Fruit fly (Drosophila melanogaster) whole organism, embryonic: Measurements from ENCODE around the gene Blos4.
A peak's percentile ranks its signal among the peaks of the same experiment; 100 is the strongest.

Source experiments
- Antp ChIP-seq: fragments of 200-800 bp; sonication (Bioruptor generic); optimal IDR thresholded peaks from 3 replicates; lab custom pipeline; 2016; ENCODE audit warnings: missing biosample characterization, missing genetic modification characterization
- Bteb2 ChIP-seq: fragments of 200-800 bp; sonication (Bioruptor generic); optimal IDR thresholded peaks from 2 replicates; lab custom pipeline; 2016; ENCODE audit warnings: missing biosample characterization, missing genetic modification characterization
- CG10209 ChIP-seq: fragments of 200-800 bp; sonication (Bioruptor generic); optimal IDR thresholded peaks from 3 replicates; lab custom pipeline; 2017; ENCODE audit warnings: missing biosample characterization, mild to moderate bottlenecking, missing genetic modification characterization, missing genetic modification reagents
- CG12299 ChIP-seq: fragments of 200-800 bp; sonication (Bioruptor generic); optimal IDR thresholded peaks from 2 replicates; lab custom pipeline; 2018; ENCODE audit warnings: missing biosample characterization, mild to moderate bottlenecking, missing genetic modification characterization
- CG13624 ChIP-seq: fragments of 200-800 bp; sonication (Bioruptor generic); optimal IDR thresholded peaks from 2 replicates; lab custom pipeline; 2016; ENCODE audit warnings: missing biosample characterization, missing genetic modification characterization
- CG14050 ChIP-seq: fragments of 200-800 bp; sonication (Bioruptor generic); IDR thresholded peaks from 3 replicates; pipeline ENCODE4 v1.3.6; 2022; ENCODE audit warnings: missing biosample characterization, missing genetic modification characterization
- CG14860 ChIP-seq: fragments of 200-800 bp; sonication (Bioruptor generic); IDR thresholded peaks from 3 replicates; pipeline ENCODE4 v1.3.6; 2022; ENCODE audit warnings: missing biosample characterization, missing genetic modification characterization; ENCODE audit not compliant: partially characterized antibody
- CG1529 ChIP-seq: fragments of 200-800 bp; sonication (Bioruptor generic); optimal IDR thresholded peaks from 3 replicates; lab custom pipeline; 2018; ENCODE audit warnings: missing biosample characterization, missing genetic modification characterization
- CG15479 ChIP-seq: fragments of 200-800 bp; sonication (Bioruptor generic); optimal IDR thresholded peaks from 3 replicates; lab custom pipeline; 2019; ENCODE audit warnings: missing biosample characterization, mild to moderate bottlenecking, missing genetic modification characterization, moderate library complexity
- CG16815 ChIP-seq: fragments of 200-800 bp; sonication (Bioruptor generic); optimal IDR thresholded peaks from 3 replicates; lab custom pipeline; 2017; ENCODE audit warnings: missing biosample characterization, mild to moderate bottlenecking, missing genetic modification characterization
- CG17328 ChIP-seq: fragments of 200-800 bp; sonication (Bioruptor generic); IDR thresholded peaks from 2 replicates; pipeline ENCODE4 v1.3.6; 2022; ENCODE audit warnings: missing biosample characterization, missing genetic modification characterization
- CG17829 ChIP-seq: fragments of 200-800 bp; optimal IDR thresholded peaks from 2 replicates; lab custom pipeline; 2019; ENCODE audit warnings: missing biosample characterization, mild to moderate bottlenecking, missing genetic modification characterization, moderate library complexity
- CG18476 ChIP-seq: fragments of 200-800 bp; sonication (Bioruptor generic); optimal IDR thresholded peaks from 2 replicates; lab custom pipeline; 2016; ENCODE audit warnings: missing biosample characterization, mild to moderate bottlenecking, missing genetic modification characterization
- CG18619 ChIP-seq: fragments of 200-800 bp; sonication (Bioruptor generic); optimal IDR thresholded peaks from 3 replicates; lab custom pipeline; 2017; ENCODE audit warnings: missing biosample characterization, mild to moderate bottlenecking, missing genetic modification characterization
- CG4282 ChIP-seq: fragments of 200-800 bp; sonication (Bioruptor generic); optimal IDR thresholded peaks from 2 replicates; lab custom pipeline; 2016; ENCODE audit warnings: missing biosample characterization, missing genetic modification characterization
- CG4820 ChIP-seq: fragments of 200-800 bp; sonication (Bioruptor generic); optimal IDR thresholded peaks from 3 replicates; lab custom pipeline; 2016; ENCODE audit warnings: missing biosample characterization, missing genetic modification characterization
- CkIIα-i1 ChIP-seq: fragments of 200-800 bp; sonication (Bioruptor generic); IDR thresholded peaks from 2 replicates; pipeline ENCODE4 v1.3.6; 2022; ENCODE audit warnings: missing biosample characterization, missing genetic modification characterization
- Dfd ChIP-seq, 2 experiments: fragments of >200 bp; optimal IDR thresholded peaks; 2 replicates each; lab custom pipeline; 2017; ENCODE audit warnings: missing biosample characterization in 2 of 2, missing genetic modification characterization in 2 of 2
- E2f1 ChIP-seq: fragments of 200-800 bp; sonication (Bioruptor generic); IDR thresholded peaks from 2 replicates; pipeline ENCODE4 v1.3.6; 2022; ENCODE audit warnings: missing biosample characterization, missing genetic modification characterization
- ERR ChIP-seq: fragments of 200-800 bp; sonication (Bioruptor generic); optimal IDR thresholded peaks from 2 replicates; lab custom pipeline; 2016; ENCODE audit warnings: missing biosample characterization, missing genetic modification characterization
- Elba2 ChIP-seq: fragments of 200-800 bp; sonication (Bioruptor generic); optimal IDR thresholded peaks from 3 replicates; lab custom pipeline; 2016; ENCODE audit warnings: missing biosample characterization, missing genetic modification characterization
- HLH4C ChIP-seq: fragments of 200-800 bp; sonication (Bioruptor generic); IDR thresholded peaks from 3 replicates; pipeline ENCODE4 v1.3.6; 2022; ENCODE audit warnings: missing biosample characterization, missing genetic modification characterization; ENCODE audit not compliant: partially characterized antibody
- HmgD ChIP-seq: fragments of 200-800 bp; sonication (Bioruptor generic); optimal IDR thresholded peaks from 3 replicates; lab custom pipeline; 2016; ENCODE audit warnings: missing biosample characterization, missing genetic modification characterization
- Hmx ChIP-seq: fragments of 200-800 bp; sonication (Bioruptor generic); optimal IDR thresholded peaks from 2 replicates; lab custom pipeline; 2016; ENCODE audit warnings: missing biosample characterization, missing genetic modification characterization
- Hr51 ChIP-seq, 2 experiments: fragments of 200-800 bp; sonication (Bioruptor generic); optimal IDR thresholded peaks; 2 replicates in 1 of 2; 3 replicates in 1 of 2; lab custom pipeline; 2016 to 2018; ENCODE audit warnings: missing biosample characterization in 2 of 2, missing genetic modification characterization in 2 of 2, mild to moderate bottlenecking in 1 of 2, moderate library complexity in 1 of 2
- Lim3 ChIP-seq: fragments of 200-800 bp; sonication (Bioruptor generic); IDR thresholded peaks from 2 replicates; pipeline ENCODE4 v1.3.6; 2022; ENCODE audit warnings: missing biosample characterization, missing genetic modification characterization
- Med ChIP-seq: fragments of 200-800 bp; sonication (Bioruptor generic); peaks from one replicate; lab custom pipeline; 2016; ENCODE audit warnings: missing biosample characterization, missing genetic modification characterization, mild to moderate bottlenecking, inconsistent platforms, moderate library complexity
- Optix ChIP-seq: fragments of 200-800 bp; sonication (Bioruptor generic); IDR thresholded peaks from 3 replicates; pipeline ENCODE4 v1.3.6; 2022; ENCODE audit warnings: missing biosample characterization, missing genetic modification characterization
- Ptx1 ChIP-seq: fragments of 200-800 bp; sonication (Bioruptor generic); IDR thresholded peaks from 2 replicates; pipeline ENCODE4 v1.3.6; 2022; ENCODE audit warnings: missing biosample characterization, missing genetic modification characterization
- TFAM ChIP-seq: fragments of 200-800 bp; sonication (Bioruptor generic); optimal IDR thresholded peaks from 2 replicates; lab custom pipeline; 2017; ENCODE audit warnings: missing biosample characterization, missing genetic modification characterization, inconsistent platforms
- abd-A ChIP-seq: fragments of 200-800 bp; sonication (Bioruptor generic); optimal IDR thresholded peaks from 3 replicates; lab custom pipeline; 2019; ENCODE audit warnings: missing biosample characterization, mild to moderate bottlenecking, missing genetic modification characterization, moderate library complexity
- ap ChIP-seq: fragments of 200-800 bp; sonication (Bioruptor generic); IDR thresholded peaks from 2 replicates; pipeline ENCODE4 v1.3.6; 2022; ENCODE audit warnings: missing biosample characterization, missing genetic modification characterization
- ato ChIP-seq: fragments of 200-800 bp; sonication (Bioruptor generic); IDR thresholded peaks from 2 replicates; pipeline ENCODE4 v1.3.6; 2022; ENCODE audit warnings: missing biosample characterization, missing genetic modification characterization; ENCODE audit not compliant: partially characterized antibody
- bbx ChIP-seq: fragments of 200-800 bp; sonication (Bioruptor generic); IDR thresholded peaks from 2 replicates; pipeline ENCODE4 v1.3.6; 2022; ENCODE audit warnings: missing biosample characterization, missing genetic modification characterization; ENCODE audit not compliant: partially characterized antibody
- ci ChIP-seq: fragments of 200-800 bp; sonication (Bioruptor generic); IDR thresholded peaks from 3 replicates; pipeline ENCODE4 v1.3.6; 2022; ENCODE audit warnings: missing biosample characterization, missing genetic modification characterization
- dm ChIP-seq: fragments of 200-800 bp; sonication (Bioruptor generic); optimal IDR thresholded peaks from 3 replicates; lab custom pipeline; 2016; ENCODE audit warnings: missing biosample characterization, missing genetic modification characterization
- esg ChIP-seq: fragments of 200-800 bp; sonication (Bioruptor generic); conservative IDR thresholded peaks from 2 replicates; pipeline ENCODE4 v1.3.6; 2022; ENCODE audit warnings: missing biosample characterization, missing genetic modification characterization
- fd96Cb ChIP-seq: fragments of 200-800 bp; sonication (Bioruptor generic); optimal IDR thresholded peaks from 2 replicates; lab custom pipeline; 2018; ENCODE audit warnings: missing biosample characterization, mild to moderate bottlenecking, missing genetic modification characterization, moderate library complexity
- gce ChIP-seq: fragments of 200-800 bp; sonication (Bioruptor generic); IDR thresholded peaks from 3 replicates; pipeline ENCODE4 v1.3.6; 2022; ENCODE audit warnings: missing biosample characterization, missing genetic modification characterization
- grau ChIP-seq: fragments of 200-800 bp; optimal IDR thresholded peaks from 3 replicates; lab custom pipeline; 2019; ENCODE audit warnings: missing biosample characterization, mild to moderate bottlenecking, missing genetic modification characterization, moderate library complexity
- kay ChIP-seq: fragments of 200-800 bp; sonication (Bioruptor generic); optimal IDR thresholded peaks from 2 replicates; lab custom pipeline; 2016; ENCODE audit warnings: missing biosample characterization, missing genetic modification characterization
- nerfin-1 ChIP-seq: fragments of 200-800 bp; sonication (Bioruptor generic); optimal IDR thresholded peaks from 3 replicates; lab custom pipeline; 2019; ENCODE audit warnings: missing biosample characterization, mild to moderate bottlenecking, missing genetic modification characterization, moderate library complexity
- p53 ChIP-seq: fragments of 200-800 bp; sonication (Bioruptor generic); optimal IDR thresholded peaks from 2 replicates; lab custom pipeline; 2016; ENCODE audit warnings: missing biosample characterization, missing genetic modification characterization
- pho ChIP-seq: fragments of 200-800 bp; sonication (Bioruptor generic); optimal IDR thresholded peaks from 2 replicates; lab custom pipeline; 2016; ENCODE audit warnings: missing biosample characterization, missing genetic modification characterization
- pum ChIP-seq: fragments of 200-800 bp; sonication (Bioruptor generic); optimal IDR thresholded peaks from 2 replicates; lab custom pipeline; 2016; ENCODE audit warnings: missing biosample characterization, missing genetic modification characterization
- seq ChIP-seq: fragments of 200-800 bp; sonication (Bioruptor generic); IDR thresholded peaks from 2 replicates; pipeline ENCODE4 v1.3.6; 2022; ENCODE audit warnings: missing biosample characterization, missing genetic modification characterization
- sim ChIP-seq: fragments of 200-800 bp; sonication (Bioruptor generic); IDR thresholded peaks from 2 replicates; pipeline ENCODE4 v1.3.6; 2022; ENCODE audit warnings: missing biosample characterization, missing genetic modification characterization
- tap ChIP-seq: fragments of 200-800 bp; optimal IDR thresholded peaks from 3 replicates; lab custom pipeline; 2019; ENCODE audit warnings: missing biosample characterization, mild to moderate bottlenecking, missing genetic modification characterization, moderate library complexity
- tll ChIP-seq, 2 experiments: fragments of 200-800 bp in 1 of 2; fragments of >200 bp in 1 of 2; sonication (Bioruptor generic) in 1 of 2; optimal IDR thresholded peaks; 2 replicates each; lab custom pipeline; 2017 to 2019; ENCODE audit warnings: missing biosample characterization in 2 of 2, missing genetic modification characterization in 2 of 2, mild to moderate bottlenecking in 1 of 2, moderate library complexity in 1 of 2
- unc-4 ChIP-seq: fragments of 200-800 bp; sonication (Bioruptor generic); IDR thresholded peaks from 2 replicates; pipeline ENCODE4 v1.3.6; 2022; ENCODE audit warnings: missing biosample characterization, missing genetic modification characterization; ENCODE audit not compliant: partially characterized antibody
- zf30C ChIP-seq: fragments of 200-800 bp; sonication (Bioruptor generic); optimal IDR thresholded peaks from 3 replicates; lab custom pipeline; 2018; ENCODE audit warnings: missing biosample characterization, mild to moderate bottlenecking, missing genetic modification characterization

Blos4 gene

DNA sequence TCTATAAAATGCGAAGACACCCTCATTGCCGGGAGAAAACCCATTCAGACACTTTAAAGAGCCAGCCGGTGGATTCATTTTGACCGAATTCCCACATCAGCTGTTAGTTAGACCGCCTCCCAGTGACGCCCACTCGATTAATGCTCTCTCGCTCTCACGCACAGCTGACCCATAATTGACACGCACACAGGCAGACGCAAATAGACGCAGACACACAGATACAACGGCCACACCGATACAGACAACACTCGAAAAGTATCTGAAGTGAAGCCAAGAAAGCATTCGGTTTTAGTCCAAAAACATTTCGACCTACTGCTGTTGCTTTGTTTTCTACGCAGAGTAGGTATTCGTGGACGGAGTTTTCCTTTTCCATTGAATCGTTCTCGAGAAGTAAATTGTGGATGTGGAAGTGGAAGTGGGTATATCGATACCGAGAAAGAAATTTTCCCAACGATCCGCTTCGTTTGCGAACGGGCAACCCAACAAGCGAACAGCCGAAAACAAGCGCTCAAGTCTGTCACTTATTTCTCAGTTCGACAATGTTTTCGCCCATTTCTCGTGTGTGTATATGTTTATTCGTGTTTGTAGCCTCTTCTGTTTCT is 18.7 kb upstream of the Blos4 start (continued):
- no peak for TF ChIP-seq p53
- no peak for TF ChIP-seq sim (GFP tag; lab: Robert Waterston, UW)
- TF ChIP-seq CG15479, result peak; percentile 8
- TF ChIP-seq Med (GFP tag; lab: Kevin White, UChicago), result peak; percentile 73
- no peak for TF ChIP-seq E2f1
- TF ChIP-seq Hr51 (GFP tag; optimal IDR thresholded peaks at IDR 0.05; lab: Kevin White, UChicago), result no peak
- no peak for TF ChIP-seq fd96Cb
- no peak for TF ChIP-seq kay
- TF ChIP-seq CG18619 (GFP tag; lab: Kevin White, UChicago), result no peak
- TF ChIP-seq pho (GFP tag; lab: Kevin White, UChicago), result no peak
- TF ChIP-seq seq (GFP tag; lab: Robert Waterston, UW), result no peak
- TF ChIP-seq zf30C, result peak; percentile 0
- TF ChIP-seq CkIIα-i1, result no peak
- TF ChIP-seq ERR (GFP tag; lab: Kevin White, UChicago), result peak; percentile 28
- no peak for TF ChIP-seq Optix (GFP tag; lab: Robert Waterston, UW)
- TF ChIP-seq Dfd (GFP tag; optimal IDR thresholded peaks at IDR 0.05; lab: Kevin White, UChicago), result no peak
- TF ChIP-seq CG4820, result no peak
- TF ChIP-seq CG18476, result no peak
- TF ChIP-seq pum (GFP tag; lab: Kevin White, UChicago), result no peak
- no peak for TF ChIP-seq Hmx (GFP tag; lab: Kevin White, UChicago)
- TF ChIP-seq CG17328 (GFP tag; lab: Robert Waterston, UW), result no peak
- no peak for TF ChIP-seq esg (GFP tag; lab: Robert Waterston, UW)
- TF ChIP-seq Lim3, result no peak
- TF ChIP-seq unc-4, result no peak
- TF ChIP-seq CG17829 (tag; lab: Kevin White, UChicago), result peak; percentile 36
- TF ChIP-seq CG12299 (tag; lab: Kevin White, UChicago), result no peak
- no peak for TF ChIP-seq CG14860 (GFP tag; lab: Robert Waterston, UW)
- peak; percentile 23 for TF ChIP-seq HmgD (GFP tag; lab: Kevin White, UChicago)
- peak; percentile 69 for TF ChIP-seq ci (GFP tag; lab: Robert Waterston, UW)
- TF ChIP-seq CG14050 (GFP tag; lab: Robert Waterston, UW), result no peak
- peak; percentile 23 for TF ChIP-seq nerfin-1 (tag; lab: Kevin White, UChicago)
- no peak for TF ChIP-seq tap (tag; lab: Kevin White, UChicago)
- TF ChIP-seq Bteb2, result no peak
- no peak for TF ChIP-seq dm
- no peak for TF ChIP-seq HLH4C (GFP tag; lab: Robert Waterston, UW)
- TF ChIP-seq Antp (GFP tag; lab: Kevin White, UChicago), result no peak
- no peak for TF ChIP-seq CG13624 (GFP tag; lab: Kevin White, UChicago)
- peak; percentile 19 for TF ChIP-seq CG4282
- TF ChIP-seq gce (GFP tag; lab: Robert Waterston, UW), result 0 out of 3 replicates have a peak, but pooled peaks have one; percentile 10
- peak; percentile 67 for TF ChIP-seq abd-A (tag; lab: Kevin White, UChicago)
- no peak for TF ChIP-seq Ptx1 (GFP tag; lab: Robert Waterston, UW)
- no peak for TF ChIP-seq ato (GFP tag; lab: Robert Waterston, UW)
- TF ChIP-seq ap (GFP tag; lab: Robert Waterston, UW), result no peak
- TF ChIP-seq Elba2 (GFP tag; lab: Kevin White, UChicago), result no peak
- TF ChIP-seq grau, result peak; percentile 50
- no peak for TF ChIP-seq bbx
- TF ChIP-seq CG1529 (GFP tag; lab: Kevin White, UChicago), result no peak
- no peak for TF ChIP-seq CG10209 (GFP tag; lab: Kevin White, UChicago)
- TF ChIP-seq TFAM (GFP tag; lab: Kevin White, UChicago), result no peak
- no peak for TF ChIP-seq CG16815 (GFP tag; lab: Kevin White, UChicago)
- peak in 1 of 2 experiments; percentile 5 for TF ChIP-seq tll (GFP tag; optimal IDR thresholded peaks at IDR 0.05; lab: Kevin White, UChicago)
